Fruit fly (Drosophila melanogaster) whole organism, prepupa: ENCODE results near the gene Karybeta3.

Experiments used
- CG10669 ChIP-seq: fragments of 200-800 bp; sonication (Bioruptor generic); optimal IDR thresholded peaks from 3 replicates; lab custom pipeline; 2018; ENCODE audit warnings: missing biosample characterization, mild to moderate bottlenecking, missing genetic modification characterization, moderate library complexity
- CG11762 ChIP-seq: fragments of 200-800 bp; sonication (Bioruptor generic); optimal IDR thresholded peaks from 3 replicates; lab custom pipeline; 2016; ENCODE audit warnings: missing biosample characterization, missing genetic modification characterization; ENCODE audit not compliant: insufficient read depth
- CG15336 ChIP-seq: fragments of 200-800 bp; sonication (Bioruptor generic); IDR thresholded peaks from 2 replicates; pipeline ENCODE4 v1.3.6; 2022; ENCODE audit warnings: missing biosample characterization, missing genetic modification characterization
- CG1621 ChIP-seq: fragments of 200-800 bp; sonication (Bioruptor generic); optimal IDR thresholded peaks from 3 replicates; lab custom pipeline; 2018; ENCODE audit warnings: missing biosample characterization, mild to moderate bottlenecking, missing genetic modification characterization
- CG16779 ChIP-seq: fragments of 200-800 bp; sonication (Bioruptor generic); optimal IDR thresholded peaks from 3 replicates; lab custom pipeline; 2017; ENCODE audit warnings: missing biosample characterization, mild to moderate bottlenecking, missing genetic modification characterization
- CG31627 ChIP-seq: fragments of 200-800 bp; sonication (Bioruptor generic); optimal IDR thresholded peaks from 3 replicates; lab custom pipeline; 2016; ENCODE audit warnings: missing biosample characterization, missing genetic modification characterization
- CG32006 ChIP-seq: fragments of 200-800 bp; sonication (Bioruptor generic); optimal IDR thresholded peaks from 3 replicates; lab custom pipeline; 2017; ENCODE audit warnings: missing biosample characterization, mild to moderate bottlenecking, missing genetic modification characterization
- CG34406 ChIP-seq: fragments of 200-800 bp; sonication (Bioruptor generic); optimal IDR thresholded peaks from 3 replicates; lab custom pipeline; 2016; ENCODE audit warnings: missing biosample characterization, missing genetic modification characterization
- CG4318 ChIP-seq: fragments of 200-800 bp; sonication (Bioruptor generic); optimal IDR thresholded peaks from 3 replicates; lab custom pipeline; 2017; ENCODE audit warnings: missing biosample characterization, mild to moderate bottlenecking, missing genetic modification characterization
- CG6792 ChIP-seq: fragments of 200-800 bp; sonication (Bioruptor generic); optimal IDR thresholded peaks from 3 replicates; lab custom pipeline; 2016; ENCODE audit warnings: missing biosample characterization, missing genetic modification characterization
- CG6808 ChIP-seq: fragments of 200-800 bp; sonication (Bioruptor generic); optimal IDR thresholded peaks from 3 replicates; lab custom pipeline; 2017; ENCODE audit warnings: missing biosample characterization, missing genetic modification characterization, mild to moderate bottlenecking, moderate library complexity, missing genetic modification reagents
- CG8119 ChIP-seq: fragments of 200-800 bp; sonication (Bioruptor generic); IDR thresholded peaks from 3 replicates; pipeline ENCODE4 v1.3.6; 2022; ENCODE audit warnings: missing biosample characterization, missing genetic modification characterization
- CG8319 ChIP-seq: fragments of 200-800 bp; sonication (Bioruptor generic); optimal IDR thresholded peaks from 3 replicates; lab custom pipeline; 2016; ENCODE audit warnings: missing biosample characterization, missing genetic modification characterization
- CG8632 ChIP-seq: fragments of 200-800 bp; sonication (Bioruptor generic); optimal IDR thresholded peaks from 3 replicates; lab custom pipeline; 2016; ENCODE audit warnings: missing biosample characterization, missing genetic modification characterization
- CG9139 ChIP-seq: fragments of 200-800 bp; sonication (Bioruptor generic); optimal IDR thresholded peaks from 3 replicates; lab custom pipeline; 2017; ENCODE audit warnings: missing biosample characterization, mild to moderate bottlenecking, missing genetic modification characterization
- Eip78C ChIP-seq: fragments of 200-800 bp; sonication (Bioruptor generic); peaks from one replicate; lab custom pipeline; 2016; ENCODE audit warnings: missing biosample characterization, missing genetic modification characterization
- Ets21C ChIP-seq: fragments of 200-800 bp; sonication (Bioruptor generic); optimal IDR thresholded peaks from 3 replicates; lab custom pipeline; 2016; ENCODE audit warnings: missing biosample characterization, missing genetic modification characterization
- Ets96B ChIP-seq: fragments of 200-800 bp; optimal IDR thresholded peaks from 2 replicates; lab custom pipeline; 2019; ENCODE audit warnings: missing biosample characterization, mild to moderate bottlenecking, missing genetic modification characterization, moderate library complexity
- Hr39 ChIP-seq: fragments of 200-800 bp; sonication (Bioruptor generic); optimal IDR thresholded peaks from 2 replicates; lab custom pipeline; 2016; ENCODE audit warnings: missing biosample characterization, missing genetic modification characterization
- Hr4 ChIP-seq: fragments of 200-800 bp; sonication (Bioruptor generic); optimal IDR thresholded peaks from 3 replicates; lab custom pipeline; 2016; ENCODE audit warnings: missing biosample characterization, missing genetic modification characterization
- Met ChIP-seq: fragments of 200-800 bp; sonication (Bioruptor generic); optimal IDR thresholded peaks from 3 replicates; lab custom pipeline; 2016; ENCODE audit warnings: missing biosample characterization, missing genetic modification characterization
- OdsH ChIP-seq: fragments of 200-800 bp; sonication (Bioruptor generic); optimal IDR thresholded peaks from 3 replicates; lab custom pipeline; 2016; ENCODE audit warnings: missing biosample characterization, missing genetic modification characterization
- Sox102F ChIP-seq: fragments of 200-800 bp; sonication (Bioruptor generic); optimal IDR thresholded peaks from 2 replicates; lab custom pipeline; 2016; ENCODE audit warnings: missing biosample characterization, mild to moderate bottlenecking, missing genetic modification characterization
- Sox14 ChIP-seq: fragments of 200-800 bp; sonication (Bioruptor generic); optimal IDR thresholded peaks from 3 replicates; lab custom pipeline; 2016; ENCODE audit warnings: missing biosample characterization, missing genetic modification characterization
- achi ChIP-seq: fragments of 200-800 bp; sonication (Bioruptor generic); optimal IDR thresholded peaks from 3 replicates; lab custom pipeline; 2016; ENCODE audit warnings: missing biosample characterization, missing genetic modification characterization
- acj6 ChIP-seq: fragments of 200-800 bp; sonication (Bioruptor generic); optimal IDR thresholded peaks from 3 replicates; lab custom pipeline; 2016; ENCODE audit warnings: missing biosample characterization, missing genetic modification characterization
- cyc ChIP-seq: fragments of 200-800 bp; sonication (Bioruptor generic); optimal IDR thresholded peaks from 3 replicates; lab custom pipeline; 2016; ENCODE audit warnings: missing biosample characterization, missing genetic modification characterization
- dac ChIP-seq: fragments of 200-800 bp; sonication (Bioruptor generic); optimal IDR thresholded peaks from 2 replicates; lab custom pipeline; 2017; ENCODE audit warnings: missing biosample characterization, mild to moderate bottlenecking, missing genetic modification characterization
- dsx ChIP-seq: fragments of 200-800 bp; optimal IDR thresholded peaks from 3 replicates; lab custom pipeline; 2019; ENCODE audit warnings: missing biosample characterization, mild to moderate bottlenecking, missing genetic modification characterization, moderate library complexity; ENCODE audit not compliant: poor library complexity, severe bottlenecking
- eg ChIP-seq: fragments of 200-800 bp; sonication (Bioruptor generic); IDR thresholded peaks from 3 replicates; pipeline ENCODE4 v1.3.6; 2022; ENCODE audit warnings: missing biosample characterization, missing genetic modification characterization
- esn ChIP-seq: fragments of 200-800 bp; sonication (Bioruptor generic); optimal IDR thresholded peaks from 2 replicates; lab custom pipeline; 2016; ENCODE audit warnings: missing biosample characterization, mild to moderate bottlenecking, missing genetic modification characterization, moderate library complexity
- lz ChIP-seq: fragments of 200-800 bp; sonication (Bioruptor generic); optimal IDR thresholded peaks from 3 replicates; lab custom pipeline; 2016; ENCODE audit warnings: missing biosample characterization, missing genetic modification characterization
- net ChIP-seq: fragments of 200-800 bp; sonication (Bioruptor generic); optimal IDR thresholded peaks from 3 replicates; lab custom pipeline; 2016; ENCODE audit warnings: missing biosample characterization, missing genetic modification characterization
- ss ChIP-seq, 2 experiments: fragments of 200-800 bp; sonication (Bioruptor generic); optimal IDR thresholded peaks; 2 replicates in 1 of 2; 3 replicates in 1 of 2; lab custom pipeline; 2017 to 2018; ENCODE audit warnings: mild to moderate bottlenecking in 2 of 2, missing biosample characterization in 2 of 2, missing genetic modification characterization in 2 of 2, moderate library complexity in 1 of 2
- vri ChIP-seq: fragments of 200-800 bp; sonication (Bioruptor generic); optimal IDR thresholded peaks from 3 replicates; lab custom pipeline; 2016; ENCODE audit warnings: missing biosample characterization, mild to moderate bottlenecking, missing genetic modification characterization

The Karybeta3 gene

DNA sequence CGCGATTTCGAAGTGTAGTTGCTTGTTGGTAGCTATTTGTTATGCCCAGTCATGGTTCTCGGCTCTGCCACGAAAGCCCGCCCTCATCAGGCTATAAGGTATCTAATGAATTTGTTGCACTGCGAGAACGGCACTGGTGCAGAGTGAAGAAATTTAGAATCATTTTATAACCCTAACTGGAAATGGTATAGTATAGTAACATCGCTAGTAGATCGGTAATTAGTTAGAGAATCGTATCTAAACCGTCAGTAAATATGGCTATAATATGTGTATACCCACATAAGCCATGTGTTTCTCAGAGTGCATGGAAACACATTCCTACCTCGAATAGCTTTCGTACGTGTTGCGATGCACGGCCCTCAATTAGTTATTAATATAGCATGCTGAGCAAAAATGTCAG lies 38.2 kb downstream of the Karybeta3 start (continued):
- peak; percentile 4 for TF ChIP-seq CG6808 (GFP tag; lab: Kevin White, UChicago)
- peak; percentile 16 for TF ChIP-seq dac (GFP tag; lab: Kevin White, UChicago)
- no peak for TF ChIP-seq CG10669 (GFP tag; lab: Kevin White, UChicago)
- no peak for TF ChIP-seq Ets21C (GFP tag; lab: Kevin White, UChicago)
- TF ChIP-seq Hr4 (GFP tag; lab: Kevin White, UChicago), result peak; percentile 64
- TF ChIP-seq CG8119 (GFP tag; lab: Robert Waterston, UW), result peak; percentile 69
- TF ChIP-seq cyc, result peak; percentile 32
- peak; percentile 45 for TF ChIP-seq Ets96B (tag; lab: Kevin White, UChicago)
- peak; percentile 27 for TF ChIP-seq CG6792 (GFP tag; lab: Kevin White, UChicago)
- no peak for TF ChIP-seq CG34406 (GFP tag; lab: Kevin White, UChicago)
- TF ChIP-seq net (GFP tag; lab: Kevin White, UChicago), result peak; percentile 36
- no peak for TF ChIP-seq CG8632 (GFP tag; lab: Kevin White, UChicago)
- peak; percentile 74 for TF ChIP-seq achi (GFP tag; lab: Kevin White, UChicago)
- peak; percentile 8 for TF ChIP-seq lz (GFP tag; lab: Kevin White, UChicago)
- TF ChIP-seq CG32006, result peak; percentile 74
- peak; percentile 23 for TF ChIP-seq CG31627 (GFP tag; lab: Kevin White, UChicago)
- TF ChIP-seq eg (GFP tag; lab: Robert Waterston, UW), result peak; percentile 65; the same call in 1 of the 3 replicates
- TF ChIP-seq Sox14 (GFP tag; lab: Kevin White, UChicago), result peak; percentile 67
- TF ChIP-seq ss (GFP tag; optimal IDR thresholded peaks at IDR 0.05; lab: Kevin White, UChicago), result no peak
- peak; percentile 25 for TF ChIP-seq Hr39
- peak; percentile 5 for TF ChIP-seq CG8319
- TF ChIP-seq vri (GFP tag; lab: Kevin White, UChicago), result no peak
- TF ChIP-seq CG15336 (GFP tag; lab: Robert Waterston, UW), result peak; percentile 68
- TF ChIP-seq Met (GFP tag; lab: Kevin White, UChicago), result peak; percentile 11
- no peak for TF ChIP-seq Sox102F
- no peak for TF ChIP-seq CG9139 (GFP tag; lab: Kevin White, UChicago)

- no peak for TF ChIP-seq Hr39
- no peak for TF ChIP-seq CG1621
- no peak for TF ChIP-seq acj6 (GFP tag; lab: Kevin White, UChicago)
- TF ChIP-seq CG8632 (GFP tag; lab: Kevin White, UChicago), result no peak
- no peak for TF ChIP-seq Eip78C (GFP tag; lab: Kevin White, UChicago)
- no peak for TF ChIP-seq CG11762 (GFP tag; lab: Kevin White, UChicago)
- no peak for TF ChIP-seq CG10669 (GFP tag; lab: Kevin White, UChicago)
- TF ChIP-seq Ets21C (GFP tag; lab: Kevin White, UChicago), result no peak
- TF ChIP-seq esn (GFP tag; lab: Kevin White, UChicago), result no peak
- TF ChIP-seq Sox14 (GFP tag; lab: Kevin White, UChicago), result no peak
- no peak for TF ChIP-seq CG4318 (GFP tag; lab: Kevin White, UChicago)
- TF ChIP-seq Met (GFP tag; lab: Kevin White, UChicago), result no peak
- TF ChIP-seq CG16779 (tag; lab: Kevin White, UChicago), result no peak
- no peak for TF ChIP-seq ss (GFP tag; optimal IDR thresholded peaks at IDR 0.05; lab: Kevin White, UChicago)
Measured at dm6 chr3R:4690508-4690907, 41.5 kb downstream of the Karybeta3 start, which contains the start of gene CG33927. CG33927 (minus strand) TSS chr3R:4690608.

- TF ChIP-seq dsx, result no peak
- TF ChIP-seq Met (GFP tag; lab: Kevin White, UChicago), result no peak
- TF ChIP-seq OdsH, result no peak
- TF ChIP-seq Sox102F, result no peak
Measured at dm6 chr3R:4694805-4695204, 45.8 kb downstream of the Karybeta3 start.
